Fruit fly (Drosophila melanogaster): ENCODE measurements around the gene heca.

heca gene

dm6 chr3R:30388215-30388871 is 110.6 kb downstream of the heca start (continued):
- TF ChIP-seq Dip3 (GFP tag; optimal IDR thresholded peaks at IDR 0.05) (peak; percentile 95), ase (GFP tag; IDR thresholded peaks at IDR 0.05) (peak; percentile 78), Gsc (GFP tag; IDR thresholded peaks at IDR 0.05) (peak; percentile 82), CG11696 (GFP tag; IDR thresholded peaks at IDR 0.05) (peak; percentile 68; the same call in 1 of the 2 replicates), slp2 (GFP tag; optimal IDR thresholded peaks at IDR 0.05) (peak; percentile 98), grau (tag; optimal IDR thresholded peaks at IDR 0.05) (peak; percentile 95), CG18619 (GFP tag; optimal IDR thresholded peaks at IDR 0.05) (peak; percentile 99), CG10321 (GFP tag; IDR thresholded peaks at IDR 0.05) (peak; percentile 58; the same call in 1 of the 2 replicates), slou (GFP tag; optimal IDR thresholded peaks at IDR 0.05) (peak; percentile 90), H15 (GFP tag; IDR thresholded peaks at IDR 0.05) (peak; percentile 84), corto (GFP tag; optimal IDR thresholded peaks at IDR 0.05) (peak; percentile 57), eyg (GFP tag; optimal IDR thresholded peaks at IDR 0.05) (peak; percentile 96), eve (GFP tag; optimal IDR thresholded peaks at IDR 0.05) (peak; percentile 13 to 99), tx (GFP tag; optimal IDR thresholded peaks at IDR 0.05) (peak; percentile 97), Hey (tag; optimal IDR thresholded peaks at IDR 0.05) (peak; percentile 81), nmo (GFP tag; optimal IDR thresholded peaks at IDR 0.05) (peak; percentile 98), CG4707 (GFP tag; optimal IDR thresholded peaks at IDR 0.05) (peak; percentile 67), vnd (GFP tag; IDR thresholded peaks at IDR 0.05; ENCODE audit: partially characterized antibody) (no peak), cas (GFP tag; IDR thresholded peaks at IDR 0.05) (no peak), CG31224 (GFP tag; IDR thresholded peaks at IDR 0.05) (peak; percentile 86), E2f1 (GFP tag; IDR thresholded peaks at IDR 0.05) (peak; percentile 87), hbn (GFP tag; IDR thresholded peaks at IDR 0.05; ENCODE audit: partially characterized antibody) (no peak), CG43689 (GFP tag; IDR thresholded peaks at IDR 0.05) (peak; percentile 34; the same call in 1 of the 2 replicates), Hr3 (GFP tag; optimal IDR thresholded peaks at IDR 0.05) (peak; percentile 98), E2f2 (GFP tag; IDR thresholded peaks at IDR 0.05) (peak; percentile 67), gfzf (GFP tag; optimal IDR thresholded peaks at IDR 0.05) (peak; percentile 20), CG13894 (tag; optimal IDR thresholded peaks at IDR 0.05) (peak; percentile 83), Ssrp (tag; optimal IDR thresholded peaks at IDR 0.05) (peak; percentile 96), nerfin-1 (tag; optimal IDR thresholded peaks at IDR 0.05) (peak; percentile 85), CG9609 (GFP tag; optimal IDR thresholded peaks at IDR 0.05) (peak; percentile 98), CG11560 (tag; IDR thresholded peaks at IDR 0.05) (peak; percentile 78), peb (GFP tag; IDR thresholded peaks at IDR 0.05) (peak; percentile 84), ci (GFP tag; IDR thresholded peaks at IDR 0.05) (peak; percentile 87), gem (tag; optimal IDR thresholded peaks at IDR 0.05) (peak; percentile 96), CG34224 (GFP tag; IDR thresholded peaks at IDR 0.05; ENCODE audit: partially characterized antibody) (no peak), dpn (GFP tag; optimal IDR thresholded peaks at IDR 0.05) (peak; percentile 96 to 98), CG7745 (tag; optimal IDR thresholded peaks at IDR 0.05) (no peak), hth (optimal IDR thresholded peaks at IDR 0.05) (no peak), CG6683 (GFP tag; optimal IDR thresholded peaks at IDR 0.05) (peak; percentile 88), CG9932 (GFP tag; IDR thresholded peaks at IDR 0.05) (peak; percentile 90), nau (GFP tag; optimal IDR thresholded peaks at IDR 0.05) (peak; percentile 96), CG2889 (GFP tag; IDR thresholded peaks at IDR 0.05) (peak; percentile 66), CG17361 (GFP tag; IDR thresholded peaks at IDR 0.05) (peak; percentile 100), bcd (GFP tag; optimal IDR thresholded peaks at IDR 0.05) (peak; percentile 98), CG17359 (tag; optimal IDR thresholded peaks at IDR 0.05) (peak; percentile 85), CG10654 (GFP tag; optimal IDR thresholded peaks at IDR 0.05) (peak; percentile 95), CG10565 (GFP tag; optimal IDR thresholded peaks at IDR 0.05) (peak; percentile 86), hkb (optimal IDR thresholded peaks at IDR 0.05) (no peak), hkb (GFP tag; IDR thresholded peaks at IDR 0.05) (peak; percentile 88), zen2 (GFP tag; IDR thresholded peaks at IDR 0.05; ENCODE audit: partially characterized antibody) (no peak)
